Worm (Caenorhabditis elegans) whole organism, early embryonic: ENCODE results near the gene gst-8.

Source experiments
- F13C5.2 ChIP-seq: sonication (generic microtip); optimal IDR thresholded peaks from 2 replicates; lab custom pipeline; 2017; ENCODE audit warnings: mild to moderate bottlenecking, missing genetic modification characterization, inconsistent platforms, missing compliant biosample characterization
- ama-1 ChIP-seq: fragments of 150-350 bp; optimal IDR thresholded peaks from 2 replicates; lab custom pipeline; 2014
- ceh-13 ChIP-seq: fragments of 200-800 bp; sonication (Bioruptor generic); optimal IDR thresholded peaks from 2 replicates; lab custom pipeline; 2018; ENCODE audit warnings: mild to moderate bottlenecking, missing genetic modification characterization, missing compliant biosample characterization
- flt-1 ChIP-seq: fragments of 200-800 bp; sonication (Bioruptor generic); IDR thresholded peaks from 2 replicates; pipeline ENCODE4 v1.3.6; 2022; ENCODE audit warnings: missing genetic modification characterization, missing compliant biosample characterization
- scrt-1 ChIP-seq: fragments of 200-800 bp; sonication (Bioruptor generic); IDR thresholded peaks from 2 replicates; pipeline ENCODE4 v1.3.6; 2022; ENCODE audit warnings: missing genetic modification characterization, missing compliant biosample characterization
- sea-1 ChIP-seq: fragments of 200-800 bp; sonication (Bioruptor generic); conservative IDR thresholded peaks from 2 replicates; pipeline ENCODE4 v1.3.6; 2022; ENCODE audit warnings: missing genetic modification characterization, missing compliant biosample characterization
- tbx-11 ChIP-seq: fragments of 200-800 bp; sonication (Bioruptor generic); IDR thresholded peaks from 2 replicates; pipeline ENCODE4 v1.3.6; 2022; ENCODE audit warnings: missing genetic modification characterization, missing compliant biosample characterization
- tbx-37 ChIP-seq: fragments of 200-800 bp; sonication (Bioruptor generic); conservative IDR thresholded peaks from 2 replicates; pipeline ENCODE4 v1.3.6; 2022; ENCODE audit warnings: missing genetic modification reagents, missing genetic modification characterization, missing compliant biosample characterization
- tra-4 ChIP-seq: sonication (generic microtip); optimal IDR thresholded peaks from 2 replicates; lab custom pipeline; 2017; ENCODE audit warnings: missing genetic modification characterization, missing compliant biosample characterization

DNA sequence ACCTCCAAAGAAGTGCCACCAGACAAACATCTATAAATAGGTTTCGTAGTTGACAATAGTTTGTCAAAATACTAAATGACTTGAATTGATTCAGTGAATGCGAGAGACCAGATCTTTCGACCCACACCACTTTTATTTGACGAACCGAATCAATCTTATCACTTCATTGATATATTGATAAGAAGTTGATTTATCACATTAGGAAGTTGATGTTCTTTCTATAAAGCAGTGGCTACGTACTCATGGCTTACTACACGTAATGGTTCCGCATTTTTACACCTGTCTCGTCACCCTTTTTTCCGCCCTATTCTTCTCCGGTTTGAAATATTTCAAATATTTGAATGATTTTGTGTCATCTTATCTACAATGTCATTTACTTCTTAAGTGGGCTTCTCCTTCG, 37.1 kb downstream of the gst-8 start:
- TF ChIP-seq scrt-1 (GFP tag; lab: Robert Waterston, UW) (no peak), ama-1 (lab: Kevin White, UChicago) (no peak), sea-1 (no peak), tbx-11 (GFP tag; lab: Robert Waterston, UW) (no peak), flt-1 (GFP tag; lab: Robert Waterston, UW) (no peak), tra-4 (tag; lab: Kevin White, UChicago) (no peak), tbx-37 (no peak), ceh-13 (GFP tag; lab: Kevin White, UChicago) (no peak), F13C5.2 (no peak)
